Worm (Caenorhabditis elegans) whole organism, young adult: ENCODE data around the gene str-160.
"Not testable (repeated sequence)": the region's sequence is repeated elsewhere in the genome, so short reads cannot be mapped to it uniquely, and the experiment has no call there.

Experiments used
- F49E8.2 ChIP-seq: sonication (generic microtip); optimal IDR thresholded peaks from 3 replicates; lab custom pipeline; 2017; ENCODE audit warnings: missing genetic modification characterization, mild to moderate bottlenecking, missing compliant biosample characterization, antibody characterized with exemption, moderate library complexity; ENCODE audit not compliant: insufficient read depth
- F57A8.1 ChIP-seq: fragments of 200-800 bp; sonication (Bioruptor generic); optimal IDR thresholded peaks from 2 replicates; lab custom pipeline; 2018; ENCODE audit warnings: mild to moderate bottlenecking, missing genetic modification characterization, moderate library complexity, missing compliant biosample characterization
- Y53G8AR.9 ChIP-seq: fragments of 200-800 bp; sonication (Bioruptor generic); conservative IDR thresholded peaks from 2 replicates; pipeline ENCODE4 v1.3.6; 2022; ENCODE audit warnings: missing genetic modification reagents, missing genetic modification characterization, missing compliant biosample characterization
- ama-1 ChIP-seq, 3 experiments: fragments of 150-350 bp in 1 of 3; sonication (generic microtip) in 2 of 3; optimal IDR thresholded peaks; 2 replicates each; lab custom pipeline; 2014 to 2018; ENCODE audit warnings: missing biosample characterization in 2 of 3, missing genetic modification characterization in 2 of 3, missing genetic modification reagents in 2 of 3
- bed-1 ChIP-seq: fragments of 200-800 bp; sonication (Bioruptor generic); IDR thresholded peaks from 2 replicates; pipeline ENCODE4 v1.3.6; 2022; ENCODE audit warnings: missing genetic modification reagents, missing genetic modification characterization, missing compliant biosample characterization
- bed-2 ChIP-seq: fragments of 200-800 bp; sonication (Bioruptor generic); IDR thresholded peaks from 2 replicates; pipeline ENCODE4 v1.3.6; 2022; ENCODE audit warnings: missing genetic modification reagents, missing genetic modification characterization, missing compliant biosample characterization
- dpl-1 ChIP-seq: fragments of 150-350 bp; optimal IDR thresholded peaks from 2 replicates; lab custom pipeline; 2014; ENCODE audit warnings: missing biosample characterization, missing genetic modification reagents, missing genetic modification characterization
- gei-17 ChIP-seq: fragments of 200-800 bp; sonication (Bioruptor generic); optimal IDR thresholded peaks from 2 replicates; lab custom pipeline; 2018; ENCODE audit warnings: mild to moderate bottlenecking, missing genetic modification characterization, missing compliant biosample characterization
- him-1 ChIP-seq: sonication (generic microtip); optimal IDR thresholded peaks from 2 replicates; lab custom pipeline; 2016; ENCODE audit warnings: missing genotype, missing genetic modification reagents, missing genetic modification characterization, missing compliant biosample characterization
- hlh-26 ChIP-seq: fragments of 200-800 bp; sonication (Bioruptor generic); conservative IDR thresholded peaks from 2 replicates; pipeline ENCODE4 v1.3.6; 2022; ENCODE audit warnings: missing genetic modification reagents, missing genetic modification characterization, missing compliant biosample characterization
- lir-1 ChIP-seq: fragments of 200-800 bp; sonication (Bioruptor generic); conservative IDR thresholded peaks from 2 replicates; pipeline ENCODE4 v1.3.6; 2022; ENCODE audit warnings: missing genetic modification reagents, missing genetic modification characterization, missing compliant biosample characterization
- pha-4 ChIP-seq: fragments of 150-350 bp; sonication (generic microtip); optimal IDR thresholded peaks from 2 replicates; lab custom pipeline; 2014; ENCODE audit warnings: missing biosample characterization, missing genetic modification reagents, missing genetic modification characterization
- unc-130 ChIP-seq: sonication (generic microtip); optimal IDR thresholded peaks from 2 replicates; lab custom pipeline; 2016; ENCODE audit warnings: missing genetic modification reagents, missing genetic modification characterization, missing compliant biosample characterization
- unc-62 ChIP-seq: fragments of 150-350 bp; optimal IDR thresholded peaks from 2 replicates; lab custom pipeline; 2014; ENCODE audit warnings: missing biosample characterization, missing genetic modification reagents, missing genetic modification characterization

ce11 chrV:1712471-1712870 lies 22.2 kb upstream of the str-160 start:
- not testable (repeated sequence) for TF ChIP-seq ama-1 (optimal IDR thresholded peaks at IDR 0.05; lab: Kevin White, UChicago); ama-1 (GFP tag; optimal IDR thresholded peaks at IDR 0.05; lab: Kevin White, UChicago); F49E8.2 (tag; lab: Kevin White, UChicago); Y53G8AR.9 (GFP tag; lab: Robert Waterston, UW); unc-62 (GFP tag; lab: Kevin White, UChicago); lir-1; unc-130 (GFP tag; lab: Kevin White, UChicago); bed-1 (GFP tag; lab: Robert Waterston, UW); pha-4 (tag; lab: Kevin White, UChicago); dpl-1; him-1 (tag; lab: Kevin White, UChicago); hlh-26; gei-17 (GFP tag; lab: Kevin White, UChicago); bed-2; F57A8.1 (GFP tag; lab: Kevin White, UChicago)
